Fruit fly (Drosophila melanogaster): ENCODE measurements around the gene Hyls1.

dm6 chr2L:16320428-16320827 is 32.0 kb downstream of the Hyls1 start:
- TF ChIP-seq Dll (optimal IDR thresholded peaks at IDR 0.05): no peak
- TF ChIP-seq usp (GFP tag; optimal IDR thresholded peaks at IDR 0.05): no peak
- no peak for TF ChIP-seq EcR (GFP tag; optimal IDR thresholded peaks at IDR 0.05)
- TF ChIP-seq psq (optimal IDR thresholded peaks at IDR 0.05): no peak
- TF ChIP-seq pan (optimal IDR thresholded peaks at IDR 0.05): no peak

Data from whole organism.